Worm (Caenorhabditis elegans) whole organism, L2 larva: ENCODE measurements around the gene glt-5.

Source experiments
- C34F6.9 ChIP-seq: fragments of 150-350 bp; optimal IDR thresholded peaks from 2 replicates; lab custom pipeline; 2014; ENCODE audit warnings: missing biosample characterization, missing genetic modification characterization
- F13H6.1 ChIP-seq: sonication (generic microtip); optimal IDR thresholded peaks from 2 replicates; lab custom pipeline; 2016; ENCODE audit warnings: missing genetic modification characterization, missing compliant biosample characterization
- R02D3.7 ChIP-seq: fragments of 150-350 bp; optimal IDR thresholded peaks from 2 replicates; lab custom pipeline; 2014; ENCODE audit warnings: missing biosample characterization, missing genetic modification characterization
- Y55F3AM.14 ChIP-seq: fragments of 200-800 bp; sonication (Bioruptor generic); optimal IDR thresholded peaks from 2 replicates; lab custom pipeline; 2018; ENCODE audit warnings: mild to moderate bottlenecking, missing genetic modification characterization, missing compliant biosample characterization
- ZK546.5 ChIP-seq: sonication (generic microtip); optimal IDR thresholded peaks from 2 replicates; lab custom pipeline; 2017; ENCODE audit warnings: missing biosample characterization, missing genetic modification characterization
- blmp-1 ChIP-seq: sonication (generic microtip); optimal IDR thresholded peaks from 2 replicates; lab custom pipeline; 2017; ENCODE audit warnings: missing genetic modification characterization, mild to moderate bottlenecking, missing compliant biosample characterization, antibody characterized with exemption, moderate library complexity; ENCODE audit not compliant: insufficient read depth
- ceh-16 ChIP-seq: fragments of 150-350 bp; optimal IDR thresholded peaks from 2 replicates; lab custom pipeline; 2014; ENCODE audit warnings: missing biosample characterization, missing genetic modification characterization
- ceh-82 ChIP-seq: fragments of 150-350 bp; optimal IDR thresholded peaks from 2 replicates; lab custom pipeline; 2014; ENCODE audit warnings: missing biosample characterization, missing genetic modification characterization
- crh-2 ChIP-seq: sonication (generic microtip); optimal IDR thresholded peaks from 2 replicates; lab custom pipeline; 2017; ENCODE audit warnings: missing biosample characterization, missing genetic modification characterization
- fos-1 ChIP-seq: fragments of 150-350 bp; optimal IDR thresholded peaks from 2 replicates; lab custom pipeline; 2014; ENCODE audit warnings: missing biosample characterization, missing genetic modification characterization
- gmeb-1 ChIP-seq: fragments of 150-350 bp; optimal IDR thresholded peaks from 2 replicates; lab custom pipeline; 2014; ENCODE audit warnings: missing biosample characterization, missing genetic modification characterization
- lin-11 ChIP-seq: fragments of 150-350 bp; sonication (generic microtip); optimal IDR thresholded peaks from 2 replicates; lab custom pipeline; 2014; ENCODE audit warnings: missing biosample characterization, missing genetic modification characterization, inconsistent platforms, mixed read lengths
- lin-13 ChIP-seq: fragments of 150-350 bp; optimal IDR thresholded peaks from 2 replicates; lab custom pipeline; 2014; ENCODE audit warnings: missing biosample characterization, missing genetic modification reagents, missing genetic modification characterization
- lin-39 ChIP-seq: fragments of 150-350 bp; optimal IDR thresholded peaks from 2 replicates; lab custom pipeline; 2014; ENCODE audit warnings: missing biosample characterization, missing genetic modification reagents, missing genetic modification characterization
- lsy-2 ChIP-seq, 2 experiments: fragments of 150-350 bp in 1 of 2; sonication (generic microtip) in 1 of 2; optimal IDR thresholded peaks; 2 replicates each; lab custom pipeline; 2014 to 2017; ENCODE audit warnings: missing biosample characterization in 2 of 2, missing genetic modification characterization in 2 of 2
- mab-5 ChIP-seq: fragments of 150-350 bp; optimal IDR thresholded peaks from 2 replicates; lab custom pipeline; 2014; ENCODE audit warnings: missing biosample characterization, missing genetic modification characterization
- mbf-1 ChIP-seq: sonication (generic microtip); optimal IDR thresholded peaks from 2 replicates; lab custom pipeline; 2017; ENCODE audit warnings: missing biosample characterization, missing genetic modification characterization
- nhr-10 ChIP-seq: sonication (generic microtip); optimal IDR thresholded peaks from 2 replicates; lab custom pipeline; 2017; ENCODE audit warnings: missing biosample characterization, missing genetic modification characterization
- nhr-11 ChIP-seq: fragments of 150-350 bp; optimal IDR thresholded peaks from 2 replicates; lab custom pipeline; 2014; ENCODE audit warnings: missing biosample characterization, missing genetic modification characterization
- nhr-12 ChIP-seq: fragments of 150-350 bp; optimal IDR thresholded peaks from 2 replicates; lab custom pipeline; 2014; ENCODE audit warnings: missing biosample characterization, missing genetic modification characterization
- nhr-129 ChIP-seq: fragments of 150-350 bp; optimal IDR thresholded peaks from 2 replicates; lab custom pipeline; 2014; ENCODE audit warnings: missing biosample characterization, missing genetic modification characterization
- nhr-237 ChIP-seq: fragments of 150-350 bp; optimal IDR thresholded peaks from 2 replicates; lab custom pipeline; 2014; ENCODE audit warnings: missing biosample characterization, missing genetic modification characterization
- nhr-25 ChIP-seq: fragments of 150-350 bp; sonication (generic microtip); optimal IDR thresholded peaks from 3 replicates; lab custom pipeline; 2014; ENCODE audit warnings: missing biosample characterization, missing genetic modification characterization
- nhr-6 ChIP-seq: fragments of 150-350 bp; optimal IDR thresholded peaks from 2 replicates; lab custom pipeline; 2014; ENCODE audit warnings: missing biosample characterization, missing genetic modification characterization
- nhr-77 ChIP-seq: fragments of 150-350 bp; optimal IDR thresholded peaks from 2 replicates; lab custom pipeline; 2014; ENCODE audit warnings: missing biosample characterization, missing genetic modification characterization
- peb-1 ChIP-seq: fragments of 150-350 bp; optimal IDR thresholded peaks from 2 replicates; lab custom pipeline; 2014; ENCODE audit warnings: missing biosample characterization, missing genetic modification characterization
- sem-4 ChIP-seq: fragments of 150-350 bp; optimal IDR thresholded peaks from 2 replicates; lab custom pipeline; 2014; ENCODE audit warnings: missing biosample characterization, missing genetic modification reagents, missing genetic modification characterization
- skn-1 ChIP-seq: sonication (generic microtip); optimal IDR thresholded peaks from 2 replicates; lab custom pipeline; 2017; ENCODE audit warnings: missing biosample characterization, missing genetic modification characterization
- sma-3 ChIP-seq: sonication (generic microtip); optimal IDR thresholded peaks from 2 replicates; lab custom pipeline; 2016; ENCODE audit warnings: missing genetic modification reagents, missing genetic modification characterization, missing compliant biosample characterization
- sma-9 ChIP-seq, 2 experiments: fragments of 150-350 bp in 1 of 2; sonication (generic microtip) in 1 of 2; optimal IDR thresholded peaks; 2 replicates each; lab custom pipeline; 2014 to 2016; ENCODE audit warnings: missing genetic modification characterization in 2 of 2, mild to moderate bottlenecking in 1 of 2, missing biosample characterization in 1 of 2, missing compliant biosample characterization in 1 of 2, missing genetic modification reagents in 1 of 2, moderate library complexity in 1 of 2
- snpc-4 ChIP-seq: fragments of 150-350 bp; optimal IDR thresholded peaks from 2 replicates; lab custom pipeline; 2014; ENCODE audit warnings: missing biosample characterization, missing genetic modification characterization
- unc-39 ChIP-seq: fragments of 150-350 bp; optimal IDR thresholded peaks from 2 replicates; lab custom pipeline; 2014; ENCODE audit warnings: missing biosample characterization, missing genetic modification characterization
- unc-55 ChIP-seq: fragments of 150-350 bp; sonication (generic microtip); optimal IDR thresholded peaks from 3 replicates; lab custom pipeline; 2014; ENCODE audit warnings: missing biosample characterization, missing genetic modification reagents, missing genetic modification characterization
- zag-1 ChIP-seq: fragments of 150-350 bp; optimal IDR thresholded peaks from 2 replicates; lab custom pipeline; 2014; ENCODE audit warnings: missing biosample characterization, missing genetic modification characterization
- ztf-4 ChIP-seq: fragments of 150-350 bp; optimal IDR thresholded peaks from 2 replicates; lab custom pipeline; 2014; ENCODE audit warnings: missing biosample characterization, missing genetic modification characterization

glt-5 gene

DNA sequence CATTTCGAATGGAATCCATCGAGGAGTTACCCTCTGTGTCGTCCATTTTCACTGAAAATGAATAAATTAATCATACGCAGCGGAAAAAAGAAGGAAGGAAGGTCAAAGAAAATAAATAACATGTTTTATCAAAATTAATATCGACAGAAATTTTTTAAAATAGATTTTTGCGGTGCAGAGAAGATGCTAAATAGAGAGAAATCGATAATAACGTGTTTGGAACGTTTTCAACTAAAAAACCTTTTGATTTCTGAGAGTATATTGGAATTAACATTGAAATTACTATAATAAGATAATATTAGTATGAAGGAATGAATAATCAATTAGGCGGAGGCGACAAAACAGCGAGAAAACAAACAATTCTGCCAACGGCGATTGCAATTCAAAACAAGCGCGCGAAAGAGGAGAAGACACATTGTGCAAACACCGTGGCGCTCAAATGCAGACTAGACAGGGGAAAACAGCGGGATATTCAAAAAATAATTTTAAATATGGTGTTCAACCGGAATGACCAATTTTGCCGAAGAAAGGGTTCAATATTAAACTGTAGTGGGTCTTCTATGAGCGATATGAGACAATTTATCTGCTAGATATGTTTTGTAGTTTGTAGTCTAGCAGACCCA is 7.8 kb upstream of the glt-5 start, which contains the start of gene wee-1.3 (continued):
- TF ChIP-seq unc-55 (peak; percentile 91), Y55F3AM.14 (no peak), ZK546.5 (tag; lab: Kevin White, UChicago) (no peak), nhr-77 (no peak), ceh-16 (tag; lab: Kevin White, UChicago) (no peak), sma-9 (GFP tag; optimal IDR thresholded peaks at IDR 0.05; lab: Kevin White, UChicago) (peak; percentile 79), sma-9 (tag; optimal IDR thresholded peaks at IDR 0.05; lab: Kevin White, UChicago) (no peak), nhr-6 (tag; lab: Kevin White, UChicago) (peak; percentile 20)
- TF ChIP-seq, all 48 proteins: peak for 23

DNA sequence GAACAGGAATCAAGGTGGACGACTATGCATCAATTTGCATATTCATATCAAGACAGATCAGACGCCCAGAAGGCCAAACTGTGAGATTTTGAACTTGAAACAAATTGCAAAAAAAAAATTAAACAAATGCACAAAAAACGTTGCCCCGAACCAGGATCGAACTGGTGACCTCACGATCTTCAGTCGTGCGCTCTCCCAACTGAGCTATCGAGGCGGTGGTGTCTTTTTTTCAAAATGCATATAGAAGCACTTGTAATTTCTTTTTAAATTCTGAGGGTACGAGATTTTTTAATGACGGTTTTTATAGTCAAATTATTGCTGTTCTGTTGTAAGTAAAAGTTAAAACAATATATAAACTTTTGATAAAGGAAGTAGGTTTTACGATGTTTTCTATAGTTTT is 4.4 kb upstream of the glt-5 start:
- TF ChIP-seq nhr-25 (peak; percentile 31), nhr-12 (tag; lab: Kevin White, UChicago) (no peak), sma-3 (GFP tag; lab: Kevin White, UChicago) (no peak), ceh-16 (tag; lab: Kevin White, UChicago) (no peak), ZK546.5 (tag; lab: Kevin White, UChicago) (no peak), sma-9 (GFP tag; optimal IDR thresholded peaks at IDR 0.05; lab: Kevin White, UChicago) (peak; percentile 12), sma-9 (tag; optimal IDR thresholded peaks at IDR 0.05; lab: Kevin White, UChicago) (no peak)

DNA sequence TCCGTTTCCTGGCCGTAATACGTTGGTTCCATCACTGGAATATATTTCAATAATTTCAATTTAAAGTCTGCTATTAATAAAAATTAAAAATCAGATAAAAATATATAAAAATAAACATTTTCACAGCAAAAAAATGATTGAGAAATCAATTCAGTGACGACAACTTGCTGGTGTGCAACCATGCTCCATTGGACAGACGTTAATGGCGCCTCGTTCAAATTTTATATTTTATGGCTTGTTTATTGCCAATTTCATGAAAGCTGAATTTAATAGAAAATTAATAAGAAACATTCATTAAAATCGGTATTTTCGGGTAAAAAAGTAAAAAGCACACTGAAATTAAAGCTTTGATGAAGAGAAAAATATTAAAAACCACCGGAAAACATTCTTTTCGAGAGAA is 2.5 kb downstream of the glt-5 start, which contains the start of gene Y53C12A.3:
Y53C12A.3 (minus strand) TSS at position 34 of the 400 bp plus-strand sequence.
- TF ChIP-seq nhr-10 (tag; lab: Kevin White, UChicago) = no peak
- no peak for TF ChIP-seq unc-39 (tag; lab: Kevin White, UChicago)
- TF ChIP-seq F13H6.1 = no peak
- peak in 1 of 2 experiments; percentile 74 for TF ChIP-seq lsy-2 (tag; optimal IDR thresholded peaks at IDR 0.05; lab: Kevin White, UChicago)
- peak; percentile 34 for TF ChIP-seq lin-13 (GFP tag; lab: Kevin White, UChicago)
- TF ChIP-seq lin-39 (tag; lab: Kevin White, UChicago) = no peak
- TF ChIP-seq unc-55 = peak; percentile 79
- no peak for TF ChIP-seq nhr-11 (tag; lab: Kevin White, UChicago)
- TF ChIP-seq blmp-1 (tag; lab: Kevin White, UChicago) = peak; percentile 24
- no peak for TF ChIP-seq lin-11
- peak; percentile 40 for TF ChIP-seq C34F6.9
- peak; percentile 7 for TF ChIP-seq sma-3 (GFP tag; lab: Kevin White, UChicago)
- TF ChIP-seq crh-2 (tag; lab: Kevin White, UChicago) = peak; percentile 39
- TF ChIP-seq gmeb-1 (tag; lab: Kevin White, UChicago) = peak; percentile 91
- TF ChIP-seq fos-1 (tag; lab: Kevin White, UChicago) = peak; percentile 17
- peak; percentile 7 for TF ChIP-seq nhr-129 (tag; lab: Kevin White, UChicago)
- no peak for TF ChIP-seq peb-1 (tag; lab: Kevin White, UChicago)

DNA sequence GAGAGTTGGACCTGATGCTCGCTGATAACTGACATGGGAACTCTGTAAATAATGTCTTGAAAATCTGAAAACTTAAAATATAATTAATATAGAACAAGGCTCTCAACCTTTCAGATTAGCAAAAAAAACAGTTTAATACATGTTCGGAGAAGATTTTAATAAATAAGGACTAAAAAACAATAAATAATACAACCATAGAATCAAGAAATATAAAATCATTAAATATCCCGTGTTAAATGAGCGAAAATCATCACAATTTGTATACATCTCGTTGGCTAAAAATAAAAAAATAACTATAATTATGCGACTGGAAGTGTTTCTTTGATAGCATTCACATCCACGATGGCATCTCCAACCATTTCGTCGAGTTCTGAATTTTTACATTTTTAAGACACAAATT is 3.9 kb downstream of the glt-5 start, which contains the start of gene Y53C12A.10:
Y53C12A.10 (minus strand) TSS at position 101 of the 400 bp plus-strand sequence.
- TF ChIP-seq skn-1 (tag; lab: Kevin White, UChicago) = no peak
- TF ChIP-seq lin-39 (tag; lab: Kevin White, UChicago) = no peak
- TF ChIP-seq mbf-1 = no peak
- TF ChIP-seq F13H6.1 = no peak
- no peak for TF ChIP-seq crh-2 (tag; lab: Kevin White, UChicago)
- no peak for TF ChIP-seq sem-4 (tag; lab: Kevin White, UChicago)
- TF ChIP-seq ztf-4 = no peak
- no peak for TF ChIP-seq gmeb-1 (tag; lab: Kevin White, UChicago)
- TF ChIP-seq ZK546.5 (tag; lab: Kevin White, UChicago) = no peak
- no peak for TF ChIP-seq peb-1 (tag; lab: Kevin White, UChicago)
- no peak for TF ChIP-seq R02D3.7 (tag; lab: Kevin White, UChicago)
- no peak for TF ChIP-seq snpc-4 (tag; lab: Kevin White, UChicago)
- TF ChIP-seq zag-1 (tag; lab: Kevin White, UChicago) = no peak
- TF ChIP-seq ceh-82 (tag; lab: Kevin White, UChicago) = no peak
- no peak for TF ChIP-seq nhr-6 (tag; lab: Kevin White, UChicago)
- no peak for TF ChIP-seq nhr-237
- TF ChIP-seq mab-5 (tag; lab: Kevin White, UChicago) = no peak
- no peak for TF ChIP-seq nhr-10 (tag; lab: Kevin White, UChicago)
- TF ChIP-seq fos-1 (tag; lab: Kevin White, UChicago) = no peak
- TF ChIP-seq sma-3 (GFP tag; lab: Kevin White, UChicago) = no peak
